Worm (Caenorhabditis elegans) whole organism, L4 larva: ENCODE measurements around the gene F54F2.9.

Experiments used
- aha-1 ChIP-seq: fragments of 150-350 bp; peaks from one replicate; lab custom pipeline; 2014; ENCODE audit warnings: missing biosample characterization, missing genetic modification characterization
- ama-1 ChIP-seq: fragments of 150-350 bp; optimal IDR thresholded peaks from 2 replicates; lab custom pipeline; 2014; ENCODE audit warnings: inconsistent platforms, mixed read lengths
- daf-8 ChIP-seq: fragments of 200-800 bp; sonication (Bioruptor generic); IDR thresholded peaks from 2 replicates; pipeline ENCODE4 v1.3.6; 2022; ENCODE audit warnings: missing genetic modification characterization, missing compliant biosample characterization
- fkh-10 ChIP-seq: fragments of 150-350 bp; optimal IDR thresholded peaks from 2 replicates; lab custom pipeline; 2014; ENCODE audit warnings: missing biosample characterization, missing genetic modification reagents, missing genetic modification characterization
- hlh-30 ChIP-seq: sonication (generic microtip); optimal IDR thresholded peaks from 2 replicates; lab custom pipeline; 2017; ENCODE audit warnings: antibody characterized with exemption, mild to moderate bottlenecking, missing genetic modification characterization, missing compliant biosample characterization; ENCODE audit not compliant: insufficient read depth
- lin-13 ChIP-seq: fragments of 150-350 bp; optimal IDR thresholded peaks from 2 replicates; lab custom pipeline; 2014; ENCODE audit warnings: missing biosample characterization, missing genetic modification reagents, missing genetic modification characterization
- lin-39 ChIP-seq: fragments of 150-350 bp; optimal IDR thresholded peaks from 2 replicates; lab custom pipeline; 2014; ENCODE audit warnings: missing biosample characterization, missing genetic modification reagents, missing genetic modification characterization
- madf-9 ChIP-seq: fragments of 200-800 bp; sonication (Bioruptor generic); conservative IDR thresholded peaks from 2 replicates; pipeline ENCODE4 v1.3.6; 2022; ENCODE audit warnings: missing genetic modification reagents, missing genetic modification characterization, missing compliant biosample characterization
- nhr-25 ChIP-seq: sonication (generic microtip); optimal IDR thresholded peaks from 2 replicates; lab custom pipeline; 2017; ENCODE audit warnings: missing genetic modification characterization, mild to moderate bottlenecking, missing compliant biosample characterization, antibody characterized with exemption, moderate library complexity, borderline replicate concordance; ENCODE audit not compliant: insufficient read depth
- nhr-48 ChIP-seq: sonication (generic microtip); optimal IDR thresholded peaks from 2 replicates; lab custom pipeline; 2016; ENCODE audit warnings: mild to moderate bottlenecking, missing genetic modification characterization, missing compliant biosample characterization
- nhr-76 ChIP-seq: fragments of 150-350 bp; optimal IDR thresholded peaks from 2 replicates; lab custom pipeline; 2014; ENCODE audit warnings: missing biosample characterization, missing genetic modification characterization
- rbr-2 ChIP-seq: sonication (generic microtip); optimal IDR thresholded peaks from 2 replicates; lab custom pipeline; 2016; ENCODE audit warnings: missing genotype, missing genetic modification characterization, missing compliant biosample characterization
- zag-1 ChIP-seq: fragments of 150-350 bp; optimal IDR thresholded peaks from 2 replicates; lab custom pipeline; 2014; ENCODE audit warnings: missing biosample characterization, missing genetic modification characterization
- ztf-11 ChIP-seq: fragments of 150-350 bp; optimal IDR thresholded peaks from 2 replicates; lab custom pipeline; 2014; ENCODE audit warnings: missing biosample characterization, missing genetic modification characterization

DNA sequence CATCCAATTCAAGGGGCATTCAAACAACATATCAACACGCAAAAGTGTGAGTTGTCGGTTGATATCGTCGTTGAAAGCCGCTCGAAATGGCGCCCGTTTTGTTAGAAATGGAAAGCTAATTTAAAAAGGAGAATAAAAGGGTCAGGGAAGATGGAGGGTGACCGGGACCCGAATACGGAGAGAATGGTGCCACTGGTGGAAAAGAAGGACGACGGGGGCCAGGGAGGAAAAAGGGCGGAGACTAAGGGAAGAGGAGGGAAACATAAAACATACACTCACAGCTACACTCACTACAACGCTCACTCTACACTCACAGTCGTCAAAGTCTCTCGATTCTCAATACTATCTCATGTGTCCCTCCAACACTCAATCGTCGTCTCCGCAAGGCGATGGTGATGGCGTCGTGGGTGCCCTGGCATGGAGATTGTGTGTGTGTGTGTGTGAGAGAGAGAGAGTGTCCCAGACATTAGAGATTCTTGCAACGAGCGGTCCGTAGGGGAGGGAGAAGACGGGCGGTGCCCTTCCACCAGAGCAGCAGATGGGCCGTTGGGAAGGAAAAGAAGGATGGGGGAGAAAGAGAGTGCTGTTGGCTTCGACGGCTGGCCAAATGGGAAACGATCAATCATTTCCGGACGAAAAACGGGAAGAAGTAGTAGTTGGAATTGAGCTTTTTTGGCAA lies 47.1 kb upstream of the F54F2.9 start:
- TF ChIP-seq nhr-48 (tag; lab: Kevin White, UChicago) (peak; percentile 36), rbr-2 (peak; percentile 87), madf-9 (GFP tag; lab: Robert Waterston, UW) (no peak), hlh-30 (tag; lab: Kevin White, UChicago) (peak; percentile 56), fkh-10 (GFP tag; lab: Kevin White, UChicago) (peak; percentile 61), nhr-76 (tag; lab: Kevin White, UChicago) (no peak), ztf-11 (tag; lab: Kevin White, UChicago) (peak; percentile 24), lin-13 (GFP tag; lab: Kevin White, UChicago) (peak; percentile 43), daf-8 (GFP tag; lab: Robert Waterston, UW) (no peak), nhr-25 (peak; percentile 12), ama-1 (lab: Kevin White, UChicago) (peak; percentile 94), lin-39 (no peak), zag-1 (tag; lab: Kevin White, UChicago) (no peak), aha-1 (tag; lab: Kevin White, UChicago) (peak; percentile 98)
